Fruit fly (Drosophila melanogaster) Kc167 (cell line): ENCODE data around the gene U2af38.
A peak's percentile ranks its signal among the peaks of the same experiment; 100 is the strongest.

ENCODE experiments used
- Myc ChIP-seq: fragments of >200 bp; optimal IDR thresholded peaks from 2 replicates; lab custom pipeline; 2017; ENCODE audit warnings: missing external identifiers
- Sin3A ChIP-seq: fragments of >200 bp; optimal IDR thresholded peaks from 2 replicates; lab custom pipeline; 2018; ENCODE audit warnings: missing external identifiers
- h ChIP-seq: fragments of >200 bp; optimal IDR thresholded peaks from 3 replicates; lab custom pipeline; 2018; ENCODE audit warnings: missing external identifiers
- insv ChIP-seq: fragments of >200 bp; optimal IDR thresholded peaks from 3 replicates; lab custom pipeline; 2018; ENCODE audit warnings: missing external identifiers
- psq ChIP-seq: fragments of >200 bp; optimal IDR thresholded peaks from 2 replicates; lab custom pipeline; 2017; ENCODE audit warnings: missing external identifiers
- ttk ChIP-seq: sonication (Bioruptor generic); optimal IDR thresholded peaks from 2 replicates; lab custom pipeline; 2017; ENCODE audit warnings: missing external identifiers

The U2af38 gene

dm6 chr2L:268788-269187 is 25.7 kb downstream of the U2af38 start, which contains the start of gene CG3345:
TSS of gene CG3345 (plus strand) at chr2L:269088.
- TF ChIP-seq insv (lab: Kevin White, UChicago) = no peak
- TF ChIP-seq psq = no peak
- TF ChIP-seq h (lab: Kevin White, UChicago) = no peak
- no peak for TF ChIP-seq ttk
- no peak for TF ChIP-seq Sin3A (lab: Kevin White, UChicago)
- TF ChIP-seq Myc = no peak

dm6 chr2L:267441-268089 is 26.9 kb downstream of the U2af38 start, which contains the start of gene CG17075:
TSS of gene CG17075 (minus strand) at chr2L:267505.
- no peak for TF ChIP-seq psq
- TF ChIP-seq Myc = no peak
- no peak for TF ChIP-seq insv (lab: Kevin White, UChicago)
- TF ChIP-seq Sin3A (lab: Kevin White, UChicago) = no peak
- no peak for TF ChIP-seq ttk
- TF ChIP-seq h (lab: Kevin White, UChicago) = no peak

DNA sequence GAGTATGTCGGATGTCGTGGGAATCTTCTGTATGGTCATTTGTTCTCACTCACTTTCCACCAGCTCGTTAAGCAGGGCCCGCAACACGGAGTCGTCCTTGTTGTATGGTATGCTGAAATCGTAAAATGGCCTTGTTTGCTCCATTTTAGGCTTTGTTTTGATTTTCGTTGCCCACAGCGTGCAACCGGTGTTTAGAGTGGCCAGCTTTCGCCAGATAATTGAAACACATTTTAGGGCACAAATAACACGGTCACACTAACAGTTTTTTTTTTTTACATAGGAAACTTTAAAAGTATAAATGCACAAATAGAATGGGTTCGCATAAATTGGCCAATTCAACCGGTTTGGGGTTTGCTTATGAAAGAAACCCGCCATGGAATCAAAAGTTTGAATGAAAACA is 42.3 kb downstream of the U2af38 start, which contains the start of gene Rpp30:
Gene Rpp30, minus strand, starts transcription at position 200 of the 400 bp plus-strand sequence.
- TF ChIP-seq ttk = no peak
- TF ChIP-seq insv (lab: Kevin White, UChicago) = no peak
- no peak for TF ChIP-seq h (lab: Kevin White, UChicago)
- no peak for TF ChIP-seq Sin3A (lab: Kevin White, UChicago)
- TF ChIP-seq psq = no peak
- TF ChIP-seq Myc = no peak

DNA sequence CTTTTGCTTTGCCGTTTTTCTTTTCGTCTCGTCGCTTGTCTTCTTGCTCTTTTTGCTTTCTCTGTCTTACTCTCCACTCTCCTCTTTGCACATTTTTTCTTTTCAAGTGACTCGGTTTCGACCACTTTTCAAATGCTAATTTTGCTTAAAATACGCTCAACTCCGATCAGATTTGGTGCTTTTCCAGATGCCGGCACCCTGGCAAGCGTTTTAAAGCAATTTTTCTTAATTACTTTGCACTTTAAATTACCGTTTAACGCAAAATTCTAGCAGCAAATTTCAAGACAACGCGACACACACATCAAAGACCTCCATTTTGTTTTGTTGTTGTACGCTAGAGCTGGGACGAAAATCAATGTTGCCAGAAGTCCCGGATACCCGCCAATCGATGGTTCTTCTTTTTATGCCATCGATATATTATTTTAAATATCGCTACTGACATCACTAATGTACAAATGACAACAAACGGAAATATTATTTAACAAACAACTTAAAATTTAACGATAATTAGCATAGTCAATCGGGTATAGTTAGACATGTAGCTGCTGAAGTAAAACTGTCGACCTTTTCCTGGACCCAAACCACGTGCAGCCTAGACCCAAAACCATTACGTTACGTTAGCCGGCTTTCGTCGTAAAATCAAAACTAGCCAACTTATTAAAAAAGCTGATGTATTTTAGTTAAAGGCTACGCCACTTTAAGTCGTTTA is 43.8 kb downstream of the U2af38 start, which contains the start of gene kis:
Gene kis, minus strand, starts transcription at position 317 of the 709 bp plus-strand sequence.
- TF ChIP-seq psq = no peak
- no peak for TF ChIP-seq insv (lab: Kevin White, UChicago)
- TF ChIP-seq Myc = no peak
- no peak for TF ChIP-seq h (lab: Kevin White, UChicago)
- no peak for TF ChIP-seq ttk
- no peak for TF ChIP-seq Sin3A (lab: Kevin White, UChicago)

DNA sequence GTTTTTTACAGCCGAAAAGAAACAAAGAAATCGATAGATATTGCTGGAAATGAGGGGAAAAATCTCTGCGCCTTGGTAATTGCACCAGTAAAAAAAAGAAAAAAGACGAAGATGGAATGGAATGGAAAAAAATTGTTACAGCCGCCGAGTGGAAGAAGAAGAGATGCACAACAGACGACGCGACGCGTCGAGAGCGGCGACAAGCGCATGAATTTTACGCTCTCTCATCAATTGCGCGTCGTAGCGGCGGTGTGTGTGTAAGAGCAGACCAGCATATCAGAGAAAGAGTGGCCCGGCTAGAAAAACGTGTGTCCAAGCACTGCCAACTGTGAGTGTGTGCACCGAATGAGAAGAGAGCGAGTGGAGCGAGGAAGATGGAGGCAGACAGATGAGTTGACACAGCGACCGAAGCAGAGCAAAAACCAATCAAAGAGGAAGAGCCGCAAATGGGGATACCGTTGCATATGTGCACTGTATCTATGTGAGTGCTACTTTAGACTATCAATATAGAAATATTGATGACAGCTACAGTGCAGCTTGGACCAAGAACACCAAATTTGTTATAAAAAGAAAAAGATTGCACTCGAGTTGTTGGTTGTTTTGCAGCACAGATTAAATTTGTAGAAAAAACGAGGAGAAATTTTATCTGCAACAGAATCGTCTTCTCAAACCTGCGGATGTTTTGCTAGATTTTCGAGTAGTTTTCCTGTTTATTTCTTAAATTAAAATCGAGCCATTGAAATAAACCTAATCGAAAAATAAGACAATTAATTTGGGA is 45.2 kb downstream of the U2af38 start:
- no peak for TF ChIP-seq Myc
- TF ChIP-seq psq = peak; percentile 25

- TF ChIP-seq Sin3A (lab: Kevin White, UChicago) = no peak
- TF ChIP-seq psq = peak; percentile 13
These were observed 45.9 kb downstream of the U2af38 start for dm6 chr2L:248592-248991.

- TF ChIP-seq ttk (no peak), psq (no peak), Myc (no peak), h (lab: Kevin White, UChicago) (no peak), insv (lab: Kevin White, UChicago) (no peak), Sin3A (lab: Kevin White, UChicago) (no peak)
These were observed 46.5 kb downstream of the U2af38 start for dm6 chr2L:247845-248473.

dm6 chr2L:247432-247831 is 47.0 kb downstream of the U2af38 start:
- TF ChIP-seq psq = no peak
- TF ChIP-seq Myc = no peak
- no peak for TF ChIP-seq insv (lab: Kevin White, UChicago)
- TF ChIP-seq h (lab: Kevin White, UChicago) = no peak
- no peak for TF ChIP-seq ttk
- TF ChIP-seq Sin3A (lab: Kevin White, UChicago) = no peak

DNA sequence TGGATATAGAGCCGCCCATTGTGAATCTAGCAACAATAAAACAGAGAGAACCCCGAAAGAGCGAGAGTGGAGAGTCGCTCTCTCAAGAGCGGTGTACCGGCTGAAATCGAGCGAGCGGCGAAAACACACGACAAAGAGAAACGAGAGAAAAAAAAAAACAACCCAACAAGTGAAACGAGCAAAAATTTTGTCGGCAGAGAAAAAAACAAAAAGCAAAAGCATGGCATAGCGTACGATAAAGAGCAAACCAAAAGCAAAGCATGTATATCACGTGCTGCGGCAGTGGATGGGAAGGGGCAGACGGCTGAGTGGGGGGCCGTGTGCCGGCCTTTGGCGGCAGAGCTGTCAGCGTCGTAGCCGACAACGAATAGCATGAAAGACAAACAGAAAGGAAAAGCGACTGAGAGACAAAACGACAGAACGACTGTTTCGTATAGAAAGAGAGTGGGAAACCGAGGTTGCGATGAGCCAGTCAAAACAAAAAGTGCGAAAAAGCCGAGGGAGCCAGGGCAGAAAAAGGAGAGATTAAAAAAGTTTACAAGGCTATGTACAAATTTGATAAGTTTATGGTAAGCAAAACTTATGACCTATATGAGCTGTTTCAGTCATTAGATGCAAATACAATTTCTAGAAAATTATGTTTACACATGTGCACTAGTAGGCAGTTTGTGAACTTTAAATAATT is 47.7 kb downstream of the U2af38 start:
- TF ChIP-seq Myc = no peak
- no peak for TF ChIP-seq h (lab: Kevin White, UChicago)
- TF ChIP-seq ttk = no peak
- TF ChIP-seq insv (lab: Kevin White, UChicago) = no peak
- TF ChIP-seq psq = peak; percentile 80
- no peak for TF ChIP-seq Sin3A (lab: Kevin White, UChicago)

DNA sequence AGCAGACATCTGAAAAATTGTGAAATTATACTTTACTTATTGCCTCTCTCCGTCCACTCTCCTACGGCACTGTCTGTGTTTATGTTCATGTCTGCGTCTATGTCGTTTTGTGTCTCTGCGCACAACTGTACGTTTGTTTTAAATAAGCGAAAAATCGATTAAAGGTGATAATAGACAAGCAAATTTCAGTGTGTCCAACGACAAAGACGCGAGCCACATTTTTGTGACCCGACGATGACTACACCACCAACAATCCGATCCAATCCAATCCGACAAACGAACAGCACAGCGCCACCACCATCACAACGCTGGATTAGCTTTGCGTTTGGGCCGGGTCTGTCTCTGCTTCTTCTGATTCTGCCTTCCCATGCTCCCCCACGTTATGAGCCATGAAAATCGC is 49.9 kb downstream of the U2af38 start:
- no peak for TF ChIP-seq insv (lab: Kevin White, UChicago)
- TF ChIP-seq Myc = no peak
- no peak for TF ChIP-seq ttk
- no peak for TF ChIP-seq h (lab: Kevin White, UChicago)
- TF ChIP-seq Sin3A (lab: Kevin White, UChicago) = no peak
- TF ChIP-seq psq = no peak

DNA sequence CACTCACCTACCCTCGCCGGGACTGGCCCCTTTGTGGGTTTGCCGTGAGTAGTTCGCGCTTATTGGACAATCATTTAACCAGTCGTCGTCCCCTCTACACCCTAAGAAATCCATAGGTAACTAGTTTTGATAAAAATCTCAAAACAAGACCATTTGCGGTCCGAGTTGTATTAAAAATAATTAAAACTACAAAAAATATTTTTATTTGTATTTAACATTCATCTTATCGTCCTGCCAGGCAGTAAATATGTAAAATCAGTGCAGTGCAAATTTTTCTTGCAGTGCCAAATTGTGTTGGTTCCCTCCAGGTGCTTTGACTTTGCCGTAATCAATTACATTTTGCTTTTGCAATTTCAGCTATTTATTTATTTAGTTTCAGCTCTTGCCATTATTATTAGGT is 50.7 kb downstream of the U2af38 start:
- TF ChIP-seq ttk (no peak), psq (no peak), Sin3A (lab: Kevin White, UChicago) (no peak), h (lab: Kevin White, UChicago) (no peak), Myc (no peak), insv (lab: Kevin White, UChicago) (no peak)

DNA sequence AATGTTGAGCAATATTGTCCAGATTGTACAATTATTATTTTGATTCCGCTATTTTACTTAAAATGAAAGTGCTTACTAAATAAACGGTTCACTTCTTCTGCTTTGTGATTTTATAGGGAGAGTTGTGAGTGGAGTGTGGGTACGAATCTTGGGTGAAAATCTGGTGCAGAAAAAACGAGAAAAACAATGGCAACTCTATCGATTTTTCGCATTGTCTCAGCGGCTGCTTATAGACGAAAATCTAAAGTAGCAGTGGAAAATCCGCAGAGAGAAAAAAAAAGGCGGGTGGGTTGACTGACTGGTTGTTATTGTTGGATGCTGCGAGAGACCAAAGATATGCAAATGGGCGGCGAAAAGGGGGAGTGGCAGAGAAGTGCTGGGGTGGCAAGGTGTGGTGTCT is 51.4 kb downstream of the U2af38 start:
- TF ChIP-seq ttk (no peak), psq (no peak), Myc (no peak), Sin3A (lab: Kevin White, UChicago) (no peak), h (lab: Kevin White, UChicago) (no peak), insv (lab: Kevin White, UChicago) (no peak)
